Worm (Caenorhabditis elegans): ENCODE results near the gene W07G4.8.
A peak's percentile ranks its signal among the peaks of the same experiment; 100 is the strongest.

Gene W07G4.8

ce11 chrV:13090130-13090770 lies 40.9 kb upstream of the W07G4.8 start, which contains the start of gene C34B4.4:
C34B4.4 (plus strand) TSS chrV:13090405.
- TF ChIP-seq dpl-1 (GFP tag; optimal IDR thresholded peaks at IDR 0.05) (no peak), aha-1 (tag) (peak; percentile 90), F44E2.7 (GFP tag; IDR thresholded peaks at IDR 0.05) (no peak), daf-12 (tag; optimal IDR thresholded peaks at IDR 0.05) (no peak), lin-39 (tag; optimal IDR thresholded peaks at IDR 0.05) (no peak), daf-16 (GFP tag; optimal IDR thresholded peaks at IDR 0.05) (no peak), daf-16 (tag; optimal IDR thresholded peaks at IDR 0.05) (peak; percentile 14), unc-130 (GFP tag; optimal IDR thresholded peaks at IDR 0.05) (no peak), snpc-4 (tag; optimal IDR thresholded peaks at IDR 0.05) (no peak), lin-13 (GFP tag; optimal IDR thresholded peaks at IDR 0.05) (no peak), mep-1 (tag; optimal IDR thresholded peaks at IDR 0.05) (peak; percentile 4), F10B5.3 (tag; optimal IDR thresholded peaks at IDR 0.05) (no peak), nhr-48 (tag; optimal IDR thresholded peaks at IDR 0.05) (no peak), pqm-1 (tag; optimal IDR thresholded peaks at IDR 0.05) (no peak), tra-1 (GFP tag; IDR thresholded peaks at IDR 0.05) (0 out of 2 replicates have a peak, but pooled peaks have one; percentile 46), saeg-2 (GFP tag; IDR thresholded peaks at IDR 0.05) (no peak), ceh-20 (GFP tag; IDR thresholded peaks at IDR 0.05) (no peak), hlh-11 (tag; optimal IDR thresholded peaks at IDR 0.05) (no peak), nhr-28 (tag; optimal IDR thresholded peaks at IDR 0.05) (no peak), dve-1 (tag; optimal IDR thresholded peaks at IDR 0.05; ENCODE audit: insufficient read depth) (no peak), lin-38 (GFP tag; IDR thresholded peaks at IDR 0.05) (peak; percentile 31; the same call in 1 of the 2 replicates), spr-3 (GFP tag; optimal IDR thresholded peaks at IDR 0.05) (peak; percentile 47), hmg-1.1 (GFP tag; IDR thresholded peaks at IDR 0.05) (no peak), nhr-102 (tag; optimal IDR thresholded peaks at IDR 0.05) (peak; percentile 25), madf-5 (GFP tag; IDR thresholded peaks at IDR 0.05) (no peak), ama-1 (optimal IDR thresholded peaks at IDR 0.05) (peak; percentile 36), tag-97 (GFP tag; IDR thresholded peaks at IDR 0.05) (no peak), gei-8 (GFP tag; optimal IDR thresholded peaks at IDR 0.05) (no peak), mxl-2 (GFP tag; conservative IDR thresholded peaks at IDR 0.05) (no peak), cey-2 (tag; optimal IDR thresholded peaks at IDR 0.05; ENCODE audit: borderline replicate concordance, insufficient read depth) (no peak), zfp-3 (GFP tag; conservative IDR thresholded peaks at IDR 0.05) (no peak), T20F7.1 (GFP tag; optimal IDR thresholded peaks at IDR 0.05) (peak; percentile 1), egl-27 (tag; optimal IDR thresholded peaks at IDR 0.05) (no peak), nhr-41 (GFP tag; IDR thresholded peaks at IDR 0.05) (no peak), lin-1 (GFP tag; IDR thresholded peaks at IDR 0.05) (no peak), nhr-111 (GFP tag; optimal IDR thresholded peaks at IDR 0.05) (peak; percentile 24), nhr-10 (tag; optimal IDR thresholded peaks at IDR 0.05) (peak; percentile 9), mes-2 (tag; optimal IDR thresholded peaks at IDR 0.05; ENCODE audit: poor library complexity, severe bottlenecking) (no peak), F49E8.2 (tag; optimal IDR thresholded peaks at IDR 0.05; ENCODE audit: borderline replicate concordance) (no peak), nhr-76 (tag; optimal IDR thresholded peaks at IDR 0.05) (no peak), egl-43 (GFP tag; IDR thresholded peaks at IDR 0.05) (no peak), nhr-11 (tag; optimal IDR thresholded peaks at IDR 0.05) (no peak), set-16 (GFP tag; IDR thresholded peaks at IDR 0.05) (no peak), ZK337.2 (GFP tag; IDR thresholded peaks at IDR 0.05) (0 out of 2 replicates have a peak, but pooled peaks have one; percentile 42), lin-29 (GFP tag; IDR thresholded peaks at IDR 0.05) (no peak), ctbp-1 (GFP tag; IDR thresholded peaks at IDR 0.05) (0 out of 2 replicates have a peak, but pooled peaks have one; percentile 7), ceh-32 (tag; optimal IDR thresholded peaks at IDR 0.05; ENCODE audit: poor library complexity) (no peak), Y48G9A.11 (GFP tag; IDR thresholded peaks at IDR 0.05) (0 out of 2 replicates have a peak, but pooled peaks have one; percentile 18), nhr-6 (tag; optimal IDR thresholded peaks at IDR 0.05) (no peak), jun-1 (tag; optimal IDR thresholded peaks at IDR 0.05) (no peak), lin-15B (tag; optimal IDR thresholded peaks at IDR 0.05) (no peak)
